Comparison of ENCODE assay signal across 4 fruit fly cellular contexts in the genomic region with DNA sequence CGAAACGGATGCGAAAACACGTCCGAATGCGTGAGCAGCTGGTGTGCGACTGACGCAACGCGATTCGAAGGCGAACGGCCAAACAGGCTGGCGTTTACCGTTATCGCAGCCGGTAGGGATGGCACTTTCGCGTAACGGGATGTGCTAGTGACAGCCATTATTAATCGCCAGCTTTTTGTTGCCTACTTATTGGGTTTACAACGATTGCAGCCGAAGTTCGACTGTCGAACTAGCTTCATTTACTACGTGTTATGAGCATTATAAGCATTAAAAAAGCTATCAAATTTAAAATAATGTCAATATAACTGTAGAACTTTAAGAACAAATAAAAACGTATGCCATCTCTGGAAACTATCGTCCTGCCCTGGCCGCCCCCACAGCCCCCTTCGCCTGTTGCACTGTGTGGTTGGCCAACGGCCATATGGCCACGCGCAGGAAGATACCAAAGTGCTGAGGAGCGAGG.
TF ChIP-seq lines count a peak whose summit lies in the region.

A gene (minus strand): TSS at position 51 of the 463 bp plus-strand sequence.

- no peak for TF ChIP-seq CTCF in whole organism, embryonic (GFP tag; optimal IDR thresholded peaks at IDR 0.05; lab: Kevin White, UChicago)

TF ChIP-seq in whole organism, adult, 20 proteins besides CTCF, POLR2A, EP300 and RAD21:
- TF ChIP-seq CG14711 (tag; optimal IDR thresholded peaks at IDR 0.05; lab: Kevin White, UChicago) (peak; percentile 10), cic (GFP tag; optimal IDR thresholded peaks at IDR 0.05; lab: Kevin White, UChicago) (peak; percentile 9), kay (GFP tag; lab: Kevin White, UChicago; ENCODE audit: borderline replicate concordance) (no peak), Mnt (GFP tag; optimal IDR thresholded peaks at IDR 0.05; lab: Kevin White, UChicago) (peak; percentile 32), CG12768 (GFP tag; optimal IDR thresholded peaks at IDR 0.05; lab: Kevin White, UChicago) (peak; percentile 28), tj (GFP tag; optimal IDR thresholded peaks at IDR 0.05; lab: Kevin White, UChicago) (no peak), ovo (GFP tag; optimal IDR thresholded peaks at IDR 0.05; lab: Kevin White, UChicago) (peak; percentile 36), CG1620 (GFP tag; optimal IDR thresholded peaks at IDR 0.05; lab: Kevin White, UChicago) (no peak), pad (GFP tag; optimal IDR thresholded peaks at IDR 0.05; lab: Kevin White, UChicago) (no peak), CG7101 (tag; optimal IDR thresholded peaks at IDR 0.05; lab: Kevin White, UChicago) (peak; percentile 26), Clk (GFP tag; optimal IDR thresholded peaks at IDR 0.05; lab: Kevin White, UChicago) (peak; percentile 3), CG11617 (GFP tag; optimal IDR thresholded peaks at IDR 0.05; lab: Kevin White, UChicago) (peak; percentile 10), Hr96 (GFP tag; optimal IDR thresholded peaks at IDR 0.05; lab: Kevin White, UChicago) (peak; percentile 59), CG5204 (GFP tag; optimal IDR thresholded peaks at IDR 0.05; lab: Kevin White, UChicago) (peak; percentile 25), CG7045 (GFP tag; optimal IDR thresholded peaks at IDR 0.05; lab: Kevin White, UChicago) (peak; percentile 32)

TF ChIP-seq in whole organism, embryonic, 481 proteins besides CTCF, POLR2A, EP300 and RAD21 (continues in another document):
- TF ChIP-seq usp (GFP tag; optimal IDR thresholded peaks at IDR 0.05; lab: Kevin White, UChicago) (no peak), chif (GFP tag; optimal IDR thresholded peaks at IDR 0.05; lab: Kevin White, UChicago) (no peak), CG13424 (tag; optimal IDR thresholded peaks at IDR 0.05; lab: Kevin White, UChicago) (no peak), sima (GFP tag; optimal IDR thresholded peaks at IDR 0.05; lab: Kevin White, UChicago) (no peak), yki (optimal IDR thresholded peaks at IDR 0.05; lab: Kevin White, UChicago) (no peak), CG10147 (GFP tag; optimal IDR thresholded peaks at IDR 0.05; lab: Kevin White, UChicago) (peak; percentile 31), bigmax (GFP tag; optimal IDR thresholded peaks at IDR 0.05; lab: Kevin White, UChicago) (no peak), CG1603 (tag; optimal IDR thresholded peaks at IDR 0.05; lab: Kevin White, UChicago) (no peak), CoRest (tag; optimal IDR thresholded peaks at IDR 0.05; lab: Kevin White, UChicago) (peak; percentile 14), Atf6 (GFP tag; IDR thresholded peaks at IDR 0.05; lab: Robert Waterston, UW) (0 out of 2 replicates have a peak, but pooled peaks have one; percentile 42), eve (GFP tag; optimal IDR thresholded peaks at IDR 0.05; lab: Kevin White, UChicago) (no peak), ro (GFP tag; IDR thresholded peaks at IDR 0.05; lab: Robert Waterston, UW) (no peak), CG4424 (GFP tag; optimal IDR thresholded peaks at IDR 0.05; lab: Kevin White, UChicago) (no peak), NFAT (GFP tag; IDR thresholded peaks at IDR 0.05; lab: Robert Waterston, UW) (no peak), CG16863 (GFP tag; optimal IDR thresholded peaks at IDR 0.05; lab: Kevin White, UChicago) (no peak), emc (GFP tag; optimal IDR thresholded peaks at IDR 0.05; lab: Kevin White, UChicago) (no peak), mam (GFP tag; optimal IDR thresholded peaks at IDR 0.05; lab: Kevin White, UChicago) (peak; percentile 33), grn (GFP tag; optimal IDR thresholded peaks at IDR 0.05; lab: Kevin White, UChicago) (no peak), ssp (GFP tag; IDR thresholded peaks at IDR 0.05; lab: Robert Waterston, UW) (peak; percentile 11; the same call in 1 of the 2 replicates), Myb (GFP tag; optimal IDR thresholded peaks at IDR 0.05; lab: Kevin White, UChicago) (peak; percentile 21), bcd (GFP tag; optimal IDR thresholded peaks at IDR 0.05; lab: Kevin White, UChicago) (no peak), crol (GFP tag; IDR thresholded peaks at IDR 0.05; lab: Robert Waterston, UW) (peak; percentile 70), hbn (GFP tag; IDR thresholded peaks at IDR 0.05; lab: Robert Waterston, UW; ENCODE audit: partially characterized antibody) (no peak), CG17568 (GFP tag; optimal IDR thresholded peaks at IDR 0.05; lab: Kevin White, UChicago) (no peak)

TF ChIP-seq in whole organism, prepupa, 60 proteins besides CTCF, POLR2A, EP300 and RAD21:
- TF ChIP-seq net (GFP tag; optimal IDR thresholded peaks at IDR 0.05; lab: Kevin White, UChicago) = no peak
- peak; percentile 50 for TF ChIP-seq Eip78C (GFP tag; lab: Kevin White, UChicago)
- no peak for TF ChIP-seq CG3919 (GFP tag; optimal IDR thresholded peaks at IDR 0.05; lab: Kevin White, UChicago)
- no peak for TF ChIP-seq Eip75B (GFP tag; optimal IDR thresholded peaks at IDR 0.05; lab: Kevin White, UChicago)
- TF ChIP-seq fkh (GFP tag; optimal IDR thresholded peaks at IDR 0.05; lab: Kevin White, UChicago) = no peak
- no peak for TF ChIP-seq Ets21C (GFP tag; optimal IDR thresholded peaks at IDR 0.05; lab: Kevin White, UChicago)
- no peak for TF ChIP-seq svp (GFP tag; lab: Kevin White, UChicago)
- TF ChIP-seq Blimp-1 (GFP tag; optimal IDR thresholded peaks at IDR 0.05; lab: Kevin White, UChicago) = no peak
- TF ChIP-seq CG16779 (tag; optimal IDR thresholded peaks at IDR 0.05; lab: Kevin White, UChicago) = no peak
- peak; percentile 8 for TF ChIP-seq CG10631 (GFP tag; optimal IDR thresholded peaks at IDR 0.05; lab: Kevin White, UChicago)
- peak; percentile 10 for TF ChIP-seq achi (GFP tag; optimal IDR thresholded peaks at IDR 0.05; lab: Kevin White, UChicago)
- no peak for TF ChIP-seq CG11762 (GFP tag; optimal IDR thresholded peaks at IDR 0.05; lab: Kevin White, UChicago; ENCODE audit: insufficient read depth)
- TF ChIP-seq CG3032 (tag; optimal IDR thresholded peaks at IDR 0.05; lab: Kevin White, UChicago) = no peak
- TF ChIP-seq pdm3 (GFP tag; optimal IDR thresholded peaks at IDR 0.05; lab: Kevin White, UChicago) = no peak
- TF ChIP-seq fd85E (GFP tag; optimal IDR thresholded peaks at IDR 0.05; lab: Kevin White, UChicago) = no peak

TF ChIP-seq in whole organism, pupa, 21 proteins besides CTCF, POLR2A, EP300 and RAD21:
- no peak for TF ChIP-seq CG15710 (tag; optimal IDR thresholded peaks at IDR 0.05; lab: Kevin White, UChicago)
- TF ChIP-seq CG17806 (tag; optimal IDR thresholded peaks at IDR 0.05; lab: Kevin White, UChicago) = no peak
- TF ChIP-seq fd96Ca (GFP tag; IDR thresholded peaks at IDR 0.05; lab: Robert Waterston, UW) = 0 out of 3 replicates have a peak, but pooled peaks have one; percentile 14
- no peak for TF ChIP-seq D1 (tag; optimal IDR thresholded peaks at IDR 0.05; lab: Kevin White, UChicago)
- no peak for TF ChIP-seq gl (tag; optimal IDR thresholded peaks at IDR 0.05; lab: Kevin White, UChicago)
